ENCODE assay signal across 5 fruit fly cellular contexts in genomic region chr3R:25047504-25047903, dm6.
TF ChIP-seq lines count a peak whose summit lies in the region.

Gene CG11790, plus strand, starts transcription at chr3R:25047706.

- TF ChIP-seq CTCF in whole organism, embryonic (GFP tag; optimal IDR thresholded peaks at IDR 0.05; lab: Kevin White, UChicago), result no peak

TF ChIP-seq in whole organism, adult, 20 proteins besides CTCF, POLR2A, EP300 and RAD21:
- no peak for TF ChIP-seq toe (GFP tag; optimal IDR thresholded peaks at IDR 0.05; lab: Kevin White, UChicago)
- no peak for TF ChIP-seq Crg-1 (GFP tag; optimal IDR thresholded peaks at IDR 0.05; lab: Kevin White, UChicago)
- peak; percentile 46 for TF ChIP-seq bab1 (GFP tag; optimal IDR thresholded peaks at IDR 0.05; lab: Kevin White, UChicago)
- TF ChIP-seq CG7101 (tag; optimal IDR thresholded peaks at IDR 0.05; lab: Kevin White, UChicago), result peak; percentile 16
- TF ChIP-seq CG12768 (GFP tag; optimal IDR thresholded peaks at IDR 0.05; lab: Kevin White, UChicago), result peak; percentile 5
- peak; percentile 38 for TF ChIP-seq cic (GFP tag; optimal IDR thresholded peaks at IDR 0.05; lab: Kevin White, UChicago)
- TF ChIP-seq CG14711 (tag; optimal IDR thresholded peaks at IDR 0.05; lab: Kevin White, UChicago), result no peak
TF ChIP-seq in whole organism, adult: peak in this region for 4.

TF ChIP-seq in whole organism, embryonic, 481 proteins besides CTCF, POLR2A, EP300 and RAD21 (continues in another document):
- TF ChIP-seq sim (GFP tag; IDR thresholded peaks at IDR 0.05; lab: Robert Waterston, UW), result no peak
- TF ChIP-seq CG1602 (GFP tag; optimal IDR thresholded peaks at IDR 0.05; lab: Kevin White, UChicago), result no peak
- no peak for TF ChIP-seq pnt (GFP tag; optimal IDR thresholded peaks at IDR 0.05; lab: Kevin White, UChicago)
- no peak for TF ChIP-seq caup (GFP tag; optimal IDR thresholded peaks at IDR 0.05; lab: Kevin White, UChicago; ENCODE audit: severe bottlenecking)
- no peak for TF ChIP-seq CG12219 (GFP tag; optimal IDR thresholded peaks at IDR 0.05; lab: Kevin White, UChicago)
- no peak for TF ChIP-seq aop (GFP tag; IDR thresholded peaks at IDR 0.05; lab: Robert Waterston, UW)
- TF ChIP-seq unc-4 (GFP tag; IDR thresholded peaks at IDR 0.05; lab: Robert Waterston, UW; ENCODE audit: partially characterized antibody), result peak; percentile 80
- TF ChIP-seq CG7786 (GFP tag; optimal IDR thresholded peaks at IDR 0.05; lab: Kevin White, UChicago), result no peak
- TF ChIP-seq Myb (GFP tag; optimal IDR thresholded peaks at IDR 0.05; lab: Kevin White, UChicago), result peak; percentile 11
- no peak for TF ChIP-seq zf30C (GFP tag; optimal IDR thresholded peaks at IDR 0.05; lab: Kevin White, UChicago)
- peak; percentile 85 for TF ChIP-seq CG7963 (GFP tag; IDR thresholded peaks at IDR 0.05; lab: Robert Waterston, UW; ENCODE audit: partially characterized antibody)
- no peak for TF ChIP-seq cwo (GFP tag; optimal IDR thresholded peaks at IDR 0.05; lab: Kevin White, UChicago)
- TF ChIP-seq B-H1 (GFP tag; IDR thresholded peaks at IDR 0.05; lab: Robert Waterston, UW), result no peak
- peak; percentile 59; the same call in 2 of the 3 replicates for TF ChIP-seq ci (GFP tag; IDR thresholded peaks at IDR 0.05; lab: Robert Waterston, UW)
- TF ChIP-seq NC2α (GFP tag; optimal IDR thresholded peaks at IDR 0.05; lab: Kevin White, UChicago), result no peak
- no peak for TF ChIP-seq Hr3 (GFP tag; optimal IDR thresholded peaks at IDR 0.05; lab: Kevin White, UChicago)
- no peak for TF ChIP-seq CG11696 (GFP tag; IDR thresholded peaks at IDR 0.05; lab: Robert Waterston, UW)
- no peak for TF ChIP-seq gem (tag; optimal IDR thresholded peaks at IDR 0.05; lab: Kevin White, UChicago)
- TF ChIP-seq CG9727 (GFP tag; optimal IDR thresholded peaks at IDR 0.05; lab: Kevin White, UChicago), result no peak
- TF ChIP-seq CG12155 (GFP tag; optimal IDR thresholded peaks at IDR 0.05; lab: Kevin White, UChicago), result no peak
- TF ChIP-seq BEAF-32 (GFP tag; optimal IDR thresholded peaks at IDR 0.05; lab: Kevin White, UChicago), result peak; percentile 74

TF ChIP-seq in whole organism, prepupa, 60 proteins besides CTCF, POLR2A, EP300 and RAD21:
- TF ChIP-seq CG15336 (GFP tag; IDR thresholded peaks at IDR 0.05; lab: Robert Waterston, UW) (no peak), esn (GFP tag; optimal IDR thresholded peaks at IDR 0.05; lab: Kevin White, UChicago) (peak; percentile 34), CG34406 (GFP tag; optimal IDR thresholded peaks at IDR 0.05; lab: Kevin White, UChicago) (no peak), CG6854 (GFP tag; optimal IDR thresholded peaks at IDR 0.05; lab: Kevin White, UChicago) (peak; percentile 5), Eip75B (GFP tag; optimal IDR thresholded peaks at IDR 0.05; lab: Kevin White, UChicago) (peak; percentile 11), Eip78C (GFP tag; lab: Kevin White, UChicago) (peak; percentile 22), topi (GFP tag; optimal IDR thresholded peaks at IDR 0.05; lab: Kevin White, UChicago) (peak; percentile 11), OdsH (GFP tag; optimal IDR thresholded peaks at IDR 0.05; lab: Kevin White, UChicago) (no peak), Hr39 (GFP tag; optimal IDR thresholded peaks at IDR 0.05; lab: Kevin White, UChicago) (no peak), dsx (GFP tag; optimal IDR thresholded peaks at IDR 0.05; lab: Kevin White, UChicago; ENCODE audit: poor library complexity, severe bottlenecking) (no peak), CG1621 (tag; optimal IDR thresholded peaks at IDR 0.05; lab: Kevin White, UChicago) (peak; percentile 54)

TF ChIP-seq in whole organism, pupa, 21 proteins besides CTCF, POLR2A, EP300 and RAD21:
- TF ChIP-seq CG14655 (GFP tag; optimal IDR thresholded peaks at IDR 0.05; lab: Kevin White, UChicago), result no peak
- TF ChIP-seq CG34367 (tag; optimal IDR thresholded peaks at IDR 0.05; lab: Kevin White, UChicago), result no peak
- TF ChIP-seq Snoo (tag; optimal IDR thresholded peaks at IDR 0.05; lab: Kevin White, UChicago), result no peak
- TF ChIP-seq CG17806 (tag; optimal IDR thresholded peaks at IDR 0.05; lab: Kevin White, UChicago), result no peak
- TF ChIP-seq CG4496 (GFP tag; IDR thresholded peaks at IDR 0.05; lab: Robert Waterston, UW), result 0 out of 3 replicates have a peak, but pooled peaks have one; percentile 31
- no peak for TF ChIP-seq CG10348 (GFP tag; IDR thresholded peaks at IDR 0.05; lab: Robert Waterston, UW)
- TF ChIP-seq CG32121 (GFP tag; IDR thresholded peaks at IDR 0.05; lab: Robert Waterston, UW), result peak; percentile 15; the same call in 1 of the 2 replicates
- no peak for TF ChIP-seq rn (GFP tag; IDR thresholded peaks at IDR 0.05; lab: Robert Waterston, UW)
- TF ChIP-seq CG12605 (GFP tag; IDR thresholded peaks at IDR 0.05; lab: Robert Waterston, UW), result no peak
TF ChIP-seq in whole organism, pupa: peak in this region for 2.

TF ChIP-seq in whole organism, wandering third instar larva, 38 proteins besides CTCF, POLR2A, EP300 and RAD21:
- TF ChIP-seq woc (GFP tag; optimal IDR thresholded peaks at IDR 0.05; lab: Kevin White, UChicago) (peak; percentile 90), lola (GFP tag; optimal IDR thresholded peaks at IDR 0.05; lab: Kevin White, UChicago) (no peak), br (GFP tag; optimal IDR thresholded peaks at IDR 0.05; lab: Kevin White, UChicago) (no peak), sage (GFP tag; optimal IDR thresholded peaks at IDR 0.05; lab: Kevin White, UChicago) (no peak), psq (GFP tag; optimal IDR thresholded peaks at IDR 0.05; lab: Kevin White, UChicago) (no peak), h (GFP tag; optimal IDR thresholded peaks at IDR 0.05; lab: Kevin White, UChicago) (no peak), Hr83 (GFP tag; optimal IDR thresholded peaks at IDR 0.05; lab: Kevin White, UChicago; ENCODE audit: poor library complexity, severe bottlenecking) (peak; percentile 19), CrebA (GFP tag; optimal IDR thresholded peaks at IDR 0.05; lab: Kevin White, UChicago; ENCODE audit: borderline replicate concordance) (no peak), Sp1 (GFP tag; optimal IDR thresholded peaks at IDR 0.05; lab: Kevin White, UChicago) (no peak), Jra (GFP tag; optimal IDR thresholded peaks at IDR 0.05; lab: Kevin White, UChicago) (peak; percentile 31), Myc (optimal IDR thresholded peaks at IDR 0.05; lab: Kevin White, UChicago) (peak; percentile 92), Hr78 (GFP tag; optimal IDR thresholded peaks at IDR 0.05; lab: Kevin White, UChicago) (no peak), Hnf4 (GFP tag; optimal IDR thresholded peaks at IDR 0.05; lab: Kevin White, UChicago) (no peak), OdsH (GFP tag; optimal IDR thresholded peaks at IDR 0.05; lab: Kevin White, UChicago) (no peak), dmrt93B (GFP tag; optimal IDR thresholded peaks at IDR 0.05; lab: Kevin White, UChicago) (no peak)
